Worm (Caenorhabditis elegans): ENCODE data around the gene K02E10.5.

DNA sequence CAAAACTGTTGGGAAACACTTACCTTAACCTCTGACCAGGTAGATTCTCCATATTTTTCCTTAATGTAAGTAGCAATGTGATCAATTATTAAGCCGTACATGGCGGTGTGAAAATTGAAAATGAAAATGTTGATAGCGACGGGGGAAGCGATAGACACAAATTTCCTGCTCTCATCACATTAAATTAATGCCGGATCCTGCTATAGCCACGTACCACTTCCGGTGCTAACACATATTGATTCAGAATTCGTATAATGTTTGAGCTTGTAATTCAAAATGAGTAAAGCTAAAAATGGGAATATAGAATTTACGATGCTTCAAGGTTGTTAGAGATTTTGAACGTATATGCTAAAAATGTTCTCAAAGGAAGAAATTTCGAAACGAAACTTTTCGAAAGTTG is 51.3 kb downstream of the K02E10.5 start, which contains the start of gene gcy-31:
- no peak for TF ChIP-seq unc-42 (tag; optimal IDR thresholded peaks at IDR 0.05)
- TF ChIP-seq unc-86 (tag; optimal IDR thresholded peaks at IDR 0.05) = no peak
